Worm (Caenorhabditis elegans): Measurements from ENCODE around the gene F49A5.10.

ce11 chrV:16910864-16911263 lies 35.8 kb downstream of the F49A5.10 start:
- TF ChIP-seq snpc-4 (tag; optimal IDR thresholded peaks at IDR 0.05) (no peak), unc-62 (GFP tag; optimal IDR thresholded peaks at IDR 0.05) (no peak), sptf-1 (tag; optimal IDR thresholded peaks at IDR 0.05) (no peak), nhr-12 (tag; optimal IDR thresholded peaks at IDR 0.05) (no peak), lsy-2 (tag; optimal IDR thresholded peaks at IDR 0.05) (no peak), lin-13 (tag; optimal IDR thresholded peaks at IDR 0.05) (no peak)
